Worm (Caenorhabditis elegans): ENCODE measurements around the gene C10B5.3.

C10B5.3 gene

DNA sequence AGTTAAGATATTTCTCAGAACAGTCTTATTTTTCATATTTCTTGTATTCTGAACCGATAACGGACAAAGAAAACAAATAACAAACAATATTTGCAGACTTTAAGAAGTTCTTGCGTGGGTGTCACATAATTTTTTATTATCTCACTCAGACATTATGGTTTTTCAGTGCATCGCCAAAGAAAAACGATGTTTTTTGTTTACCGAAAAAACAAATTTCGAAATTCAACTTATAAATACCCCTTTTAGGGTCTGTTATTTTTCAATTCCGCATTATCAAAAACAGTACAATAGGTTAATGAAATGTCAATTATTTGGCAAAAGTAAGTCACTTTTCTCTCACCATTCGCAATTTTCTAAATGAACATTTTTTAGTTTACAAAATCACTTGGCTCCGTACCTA is 50.9 kb downstream of the C10B5.3 start, which contains the start of gene otpl-4:
TSS of gene otpl-4 (plus strand) at position 301 of the 400 bp plus-strand sequence.
- TF ChIP-seq atf-7 (tag; optimal IDR thresholded peaks at IDR 0.05) (no peak), nfya-2 (GFP tag; IDR thresholded peaks at IDR 0.05) (no peak), aptf-2 (GFP tag; conservative IDR thresholded peaks at IDR 0.05) (no peak), cebp-1 (GFP tag; IDR thresholded peaks at IDR 0.05) (no peak), cebp-1 (tag; optimal IDR thresholded peaks at IDR 0.05) (no peak), sdz-38 (tag; optimal IDR thresholded peaks at IDR 0.05) (no peak), F57C9.4 (tag; optimal IDR thresholded peaks at IDR 0.05) (no peak), hlh-12 (tag; optimal IDR thresholded peaks at IDR 0.05) (no peak), bed-2 (GFP tag; IDR thresholded peaks at IDR 0.05) (no peak), ceh-100 (GFP tag; IDR thresholded peaks at IDR 0.05) (no peak), attf-6 (GFP tag; IDR thresholded peaks at IDR 0.05) (no peak), attf-5 (GFP tag; optimal IDR thresholded peaks at IDR 0.05) (no peak), unc-62 (GFP tag; optimal IDR thresholded peaks at IDR 0.05) (no peak), dpff-1 (tag; optimal IDR thresholded peaks at IDR 0.05) (no peak)

DNA sequence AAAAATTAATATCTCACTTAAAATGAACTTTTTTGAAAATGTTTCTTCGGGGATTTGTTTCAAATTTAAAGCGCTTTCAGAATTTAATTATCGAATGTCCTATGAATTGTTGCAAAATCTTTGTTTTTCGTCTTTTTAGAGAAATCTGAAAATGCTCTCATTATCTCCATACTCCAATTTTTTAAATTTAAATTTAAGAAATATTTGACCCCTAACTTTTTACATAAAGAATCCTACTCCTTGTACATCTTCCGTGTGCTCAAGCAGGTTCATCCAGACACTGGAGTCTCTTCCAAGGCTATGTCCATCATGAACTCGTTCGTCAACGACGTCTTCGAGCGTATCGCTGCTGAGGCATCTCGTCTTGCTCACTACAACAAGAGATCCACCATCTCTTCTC is 51.8 kb downstream of the C10B5.3 start, which contains the start of gene his-39:
TSS of gene his-39 (plus strand) at position 301 of the 400 bp plus-strand sequence.
- TF ChIP-seq nfyb-1 (GFP tag; IDR thresholded peaks at IDR 0.05) = no peak
- no peak for TF ChIP-seq F37B4.10 (GFP tag; IDR thresholded peaks at IDR 0.05)
- TF ChIP-seq ztf-25 (GFP tag; IDR thresholded peaks at IDR 0.05) = no peak
- no peak for TF ChIP-seq lsl-1 (GFP tag; optimal IDR thresholded peaks at IDR 0.05)
- no peak for TF ChIP-seq snpc-1.3 (tag; optimal IDR thresholded peaks at IDR 0.05; ENCODE audit: insufficient read depth)
- no peak for TF ChIP-seq lsy-27 (tag; optimal IDR thresholded peaks at IDR 0.05; ENCODE audit: borderline replicate concordance, insufficient read depth)
- TF ChIP-seq attf-5 (GFP tag; optimal IDR thresholded peaks at IDR 0.05) = no peak
- TF ChIP-seq F52B5.7 (tag; optimal IDR thresholded peaks at IDR 0.05) = no peak
- no peak for TF ChIP-seq egl-44 (GFP tag; IDR thresholded peaks at IDR 0.05)
- TF ChIP-seq tbx-9 (tag; optimal IDR thresholded peaks at IDR 0.05; ENCODE audit: borderline replicate concordance) = no peak
- no peak for TF ChIP-seq ceh-27 (GFP tag; optimal IDR thresholded peaks at IDR 0.05)
- TF ChIP-seq nhr-90 (tag; optimal IDR thresholded peaks at IDR 0.05) = no peak
- no peak for TF ChIP-seq efl-1 (GFP tag; optimal IDR thresholded peaks at IDR 0.05)
- no peak for TF ChIP-seq pha-4 (tag; optimal IDR thresholded peaks at IDR 0.05)
- TF ChIP-seq ztf-3 (GFP tag; optimal IDR thresholded peaks at IDR 0.05) = no peak
- TF ChIP-seq ceh-40 (GFP tag; IDR thresholded peaks at IDR 0.05) = no peak

- TF ChIP-seq sea-2 (GFP tag; IDR thresholded peaks at IDR 0.05) (0 out of 2 replicates have a peak, but pooled peaks have one; percentile 10), D2030.7 (GFP tag; IDR thresholded peaks at IDR 0.05) (peak; percentile 35; the same call in 1 of the 2 replicates), pbrm-1 (GFP tag; IDR thresholded peaks at IDR 0.05) (0 out of 2 replicates have a peak, but pooled peaks have one; percentile 30), mcd-1 (GFP tag; IDR thresholded peaks at IDR 0.05) (0 out of 2 replicates have a peak, but pooled peaks have one; percentile 36), F39B2.1 (GFP tag; IDR thresholded peaks at IDR 0.05) (peak; percentile 98), dox-1 (GFP tag; IDR thresholded peaks at IDR 0.05) (peak; percentile 69), C06A6.2 (GFP tag; conservative IDR thresholded peaks at IDR 0.05) (peak; percentile 58; the same call in 1 of the 2 replicates), hmg-1.2 (GFP tag; IDR thresholded peaks at IDR 0.05) (peak; percentile 30; the same call in 1 of the 2 replicates)
These were observed 53.3 kb downstream of the C10B5.3 start, which contains the start of the genes his-6 and his-5 for ce11 chrV:8534534-8535283. TSS of gene his-6 (minus strand) at chrV:8534977. TSS of gene his-5 (plus strand) at chrV:8535214.

All from whole organism, young adult.